Fruit fly (Drosophila melanogaster) S2 (cell line): ENCODE results near the gene CG15820.

Source experiments
- CG8478 ChIP-seq: fragments of >200 bp; optimal IDR thresholded peaks from 2 replicates; lab custom pipeline; 2018
- CTCF ChIP-seq, 2 experiments: fragments of >200 bp; optimal IDR thresholded peaks; 2 replicates each; lab custom pipeline; 2018

DNA sequence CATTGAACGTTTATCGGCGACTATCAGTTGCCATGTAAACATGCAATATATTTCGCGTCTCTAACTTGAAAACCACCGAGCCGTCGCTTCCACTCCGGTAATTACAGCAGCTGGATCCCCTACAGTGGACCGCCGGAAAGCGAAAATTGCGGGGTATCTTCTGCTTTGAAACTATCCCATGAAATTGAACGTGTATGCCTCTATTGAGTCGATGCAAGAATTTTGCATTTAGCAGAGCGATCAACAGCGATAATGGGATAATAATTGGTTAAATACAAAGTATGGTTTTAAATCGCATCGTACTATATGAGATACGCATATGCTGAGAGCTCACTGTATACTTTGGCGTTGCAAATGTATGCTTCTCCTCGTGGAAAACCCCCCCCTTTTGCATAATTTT lies 29.1 kb downstream of the CG15820 start:
- TF ChIP-seq CTCF (optimal IDR thresholded peaks at IDR 0.05; lab: Kevin White, UChicago) (no peak), CG8478 (lab: Kevin White, UChicago) (no peak)
